Fruit fly (Drosophila melanogaster): ENCODE results near the gene Elo68beta.
A peak's percentile ranks its signal among the peaks of the same experiment; 100 is the strongest.

The Elo68beta gene

DNA sequence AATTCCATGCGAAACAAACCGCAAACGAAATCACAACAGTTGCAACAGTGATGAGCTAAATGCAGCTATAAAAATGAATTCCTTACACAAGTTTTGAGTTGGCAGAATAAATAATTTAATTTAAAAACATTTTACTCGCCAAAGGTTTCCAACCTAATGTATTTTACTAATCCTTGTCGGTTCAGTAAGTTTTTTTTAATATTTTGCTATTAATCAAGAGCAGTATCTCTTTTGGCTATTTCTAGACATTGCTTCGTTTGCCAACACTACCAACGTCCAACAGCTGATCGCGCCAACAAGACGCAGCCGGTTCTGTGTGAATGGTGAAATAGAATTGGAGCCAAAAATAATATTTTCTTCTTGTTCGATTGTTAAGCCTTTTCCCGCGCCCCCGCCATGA is 36.8 kb downstream of the Elo68beta start, which contains the start of the genes CG32075, CG45101 and SuUR (continued):
- peak; percentile 94 for TF ChIP-seq slbo (GFP tag; IDR thresholded peaks at IDR 0.05)
- no peak for TF ChIP-seq ato (GFP tag; IDR thresholded peaks at IDR 0.05; ENCODE audit: partially characterized antibody)
- TF ChIP-seq MESR4 (GFP tag; optimal IDR thresholded peaks at IDR 0.05): peak; percentile 57
- TF ChIP-seq CG1647 (GFP tag; optimal IDR thresholded peaks at IDR 0.05): peak; percentile 76
- peak; percentile 64 for TF ChIP-seq CG11085 (GFP tag; IDR thresholded peaks at IDR 0.05)
- peak; percentile 75 for TF ChIP-seq Mes4 (GFP tag; optimal IDR thresholded peaks at IDR 0.05)
- peak; percentile 91 for TF ChIP-seq tx (GFP tag; optimal IDR thresholded peaks at IDR 0.05)
- TF ChIP-seq ewg (GFP tag; optimal IDR thresholded peaks at IDR 0.05): peak; percentile 76
- peak; percentile 94 for TF ChIP-seq row (GFP tag; IDR thresholded peaks at IDR 0.05)
- TF ChIP-seq ranshi (GFP tag; IDR thresholded peaks at IDR 0.05): peak; percentile 86
- TF ChIP-seq amos (GFP tag; IDR thresholded peaks at IDR 0.05; ENCODE audit: partially characterized antibody): no peak
- peak; percentile 81 for TF ChIP-seq CG30431 (GFP tag; optimal IDR thresholded peaks at IDR 0.05)
- peak; percentile 23 for TF ChIP-seq CG9797 (GFP tag; optimal IDR thresholded peaks at IDR 0.05)
- peak; percentile 81 for TF ChIP-seq CG12769 (tag; optimal IDR thresholded peaks at IDR 0.05)
- peak; percentile 91 for TF ChIP-seq CG9609 (GFP tag; optimal IDR thresholded peaks at IDR 0.05)
- TF ChIP-seq hth (optimal IDR thresholded peaks at IDR 0.05): no peak
- peak; percentile 84 for TF ChIP-seq CG8944 (GFP tag; optimal IDR thresholded peaks at IDR 0.05)
- TF ChIP-seq fd3F (GFP tag; optimal IDR thresholded peaks at IDR 0.05): peak; percentile 81
- peak; percentile 71; the same call in 1 of the 2 replicates for TF ChIP-seq Awh (GFP tag; IDR thresholded peaks at IDR 0.05)
- peak; percentile 70 for TF ChIP-seq NK7.1 (GFP tag; optimal IDR thresholded peaks at IDR 0.05)
- no peak for TF ChIP-seq tna (GFP tag; IDR thresholded peaks at IDR 0.05; ENCODE audit: partially characterized antibody)
- TF ChIP-seq Nf-YB (GFP tag; optimal IDR thresholded peaks at IDR 0.05): peak; percentile 53
- TF ChIP-seq Hey (tag; optimal IDR thresholded peaks at IDR 0.05): peak; percentile 34
- peak; percentile 84 for TF ChIP-seq CG16863 (GFP tag; optimal IDR thresholded peaks at IDR 0.05)
- TF ChIP-seq danr (GFP tag; IDR thresholded peaks at IDR 0.05): 0 out of 2 replicates have a peak, but pooled peaks have one; percentile 33
- peak; percentile 85 for TF ChIP-seq slp2 (GFP tag; optimal IDR thresholded peaks at IDR 0.05)
- peak; percentile 75 for TF ChIP-seq tup (GFP tag; optimal IDR thresholded peaks at IDR 0.05)
- no peak for TF ChIP-seq mld (GFP tag; IDR thresholded peaks at IDR 0.05; ENCODE audit: partially characterized antibody)
- peak; percentile 85 for TF ChIP-seq CG9876 (GFP tag; optimal IDR thresholded peaks at IDR 0.05)
- TF ChIP-seq Kr (GFP tag; optimal IDR thresholded peaks at IDR 0.05): no peak
- TF ChIP-seq CG15073 (GFP tag; optimal IDR thresholded peaks at IDR 0.05): peak; percentile 57
- no peak for TF ChIP-seq CG7745 (tag; optimal IDR thresholded peaks at IDR 0.05)
- TF ChIP-seq sens (GFP tag): peak; percentile 99
- TF ChIP-seq CG7987 (GFP tag; optimal IDR thresholded peaks at IDR 0.05): peak; percentile 65
- no peak for TF ChIP-seq Lpt (GFP tag; optimal IDR thresholded peaks at IDR 0.05)
- TF ChIP-seq CG1024 (GFP tag; IDR thresholded peaks at IDR 0.05): peak; percentile 79
- peak; percentile 88 for TF ChIP-seq luna (GFP tag; optimal IDR thresholded peaks at IDR 0.05)
- peak; percentile 91 for TF ChIP-seq vvl (GFP tag; IDR thresholded peaks at IDR 0.05)
- TF ChIP-seq cas (GFP tag; IDR thresholded peaks at IDR 0.05): peak; percentile 62
- TF ChIP-seq CG11695 (GFP tag; IDR thresholded peaks at IDR 0.05): peak; percentile 78
- no peak for TF ChIP-seq sna (GFP tag; IDR thresholded peaks at IDR 0.05; ENCODE audit: partially characterized antibody)
- peak; percentile 72; the same call in 2 of the 3 replicates for TF ChIP-seq CG14050 (GFP tag; IDR thresholded peaks at IDR 0.05)
- peak; percentile 90 for TF ChIP-seq CG34422 (GFP tag; IDR thresholded peaks at IDR 0.05)
- no peak for TF ChIP-seq cg (GFP tag; optimal IDR thresholded peaks at IDR 0.05)
- TF ChIP-seq eyg (GFP tag; optimal IDR thresholded peaks at IDR 0.05): peak; percentile 76
